Worm (Caenorhabditis elegans) whole organism, midembryonic: ENCODE data around the gene slcf-2.

ENCODE experiments used
- ref-1 ChIP-seq: fragments of 200-800 bp; sonication (Bioruptor generic); conservative IDR thresholded peaks from 2 replicates; pipeline ENCODE4 v1.3.6; 2022; ENCODE audit warnings: missing genetic modification reagents, missing genetic modification characterization, missing compliant biosample characterization
- tab-1 ChIP-seq: fragments of 200-800 bp; sonication (Bioruptor generic); IDR thresholded peaks from 2 replicates; pipeline ENCODE4 v1.3.6; 2022; ENCODE audit warnings: missing genetic modification characterization, missing compliant biosample characterization
- ztf-23 ChIP-seq: fragments of 200-800 bp; sonication (Bioruptor generic); IDR thresholded peaks from 2 replicates; pipeline ENCODE4 v1.3.6; 2022; ENCODE audit warnings: missing genetic modification reagents, missing genetic modification characterization, missing compliant biosample characterization

DNA sequence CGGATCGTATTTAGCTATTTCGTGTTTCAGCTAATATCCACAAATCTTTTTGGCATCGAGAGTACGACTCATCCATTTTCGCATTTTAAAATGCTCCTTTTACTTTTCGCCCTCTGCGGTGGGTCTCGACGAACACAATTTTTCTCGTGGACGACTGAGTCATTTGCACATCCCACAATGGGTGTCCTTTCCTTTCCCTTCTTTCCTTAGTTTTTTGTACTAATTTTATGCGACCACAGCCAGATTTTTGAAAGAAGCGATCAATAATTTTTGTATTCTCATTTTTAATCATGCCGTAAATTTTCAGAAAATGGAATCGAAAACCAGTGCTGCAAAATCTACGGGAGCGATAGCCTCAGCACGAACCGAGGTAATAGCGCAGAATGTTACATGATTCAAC, 8.0 kb downstream of the slcf-2 start, which contains the start of gene C04F6.9:
- no peak for TF ChIP-seq tab-1 (GFP tag; lab: Robert Waterston, UW)
- TF ChIP-seq ztf-23 (GFP tag; lab: Robert Waterston, UW): no peak
- no peak for TF ChIP-seq ref-1 (GFP tag; lab: Robert Waterston, UW)
